Fruit fly (Drosophila melanogaster) whole organism, embryonic: ENCODE data around the gene CCHa1.

Experiments
- CG12769 ChIP-seq: fragments of 200-800 bp; sonication (Bioruptor generic); optimal IDR thresholded peaks from 2 replicates; lab custom pipeline; 2019; ENCODE audit warnings: missing biosample characterization, mild to moderate bottlenecking, missing genetic modification characterization, moderate library complexity
- CG13123 ChIP-seq: fragments of 200-800 bp; sonication (Bioruptor generic); optimal IDR thresholded peaks from 2 replicates; lab custom pipeline; 2016; ENCODE audit warnings: missing biosample characterization, missing genetic modification characterization
- CG13894 ChIP-seq: fragments of 200-800 bp; sonication (Bioruptor generic); optimal IDR thresholded peaks from 3 replicates; lab custom pipeline; 2018; ENCODE audit warnings: missing biosample characterization, mild to moderate bottlenecking, missing genetic modification characterization, moderate library complexity
- CG14014 ChIP-seq: fragments of 200-800 bp; sonication (Bioruptor generic); IDR thresholded peaks from 2 replicates; pipeline ENCODE4 v1.3.6; 2022; ENCODE audit warnings: missing biosample characterization, missing genetic modification characterization
- CG14050 ChIP-seq: fragments of 200-800 bp; sonication (Bioruptor generic); IDR thresholded peaks from 3 replicates; pipeline ENCODE4 v1.3.6; 2022; ENCODE audit warnings: missing biosample characterization, missing genetic modification characterization
- CG17612 ChIP-seq: fragments of 200-800 bp; sonication (Bioruptor generic); IDR thresholded peaks from 2 replicates; pipeline ENCODE4 v1.3.6; 2022; ENCODE audit warnings: missing biosample characterization, missing genetic modification characterization
- CG17912 ChIP-seq: fragments of 200-800 bp; sonication (Bioruptor generic); optimal IDR thresholded peaks from 2 replicates; lab custom pipeline; 2018; ENCODE audit warnings: missing biosample characterization, mild to moderate bottlenecking, missing genetic modification characterization
- CG18011 ChIP-seq: fragments of 200-800 bp; sonication (Bioruptor generic); optimal IDR thresholded peaks from 2 replicates; lab custom pipeline; 2017; ENCODE audit warnings: missing biosample characterization, missing genetic modification characterization, mild to moderate bottlenecking, moderate library complexity, missing genotype
- CG18262 ChIP-seq: fragments of 200-800 bp; optimal IDR thresholded peaks from 3 replicates; lab custom pipeline; 2019; ENCODE audit warnings: missing biosample characterization, mild to moderate bottlenecking, missing genetic modification characterization, moderate library complexity
- CG2678 ChIP-seq: fragments of 200-800 bp; sonication (Bioruptor generic); optimal IDR thresholded peaks from 3 replicates; lab custom pipeline; 2019; ENCODE audit warnings: missing biosample characterization, mild to moderate bottlenecking, missing genetic modification characterization, moderate library complexity
- CG3838 ChIP-seq: fragments of 200-800 bp; sonication (Bioruptor generic); optimal IDR thresholded peaks from 3 replicates; lab custom pipeline; 2016; ENCODE audit warnings: missing biosample characterization, missing genetic modification characterization
- CG43689 ChIP-seq: fragments of 200-800 bp; sonication (Bioruptor generic); IDR thresholded peaks from 2 replicates; pipeline ENCODE4 v1.3.6; 2022; ENCODE audit warnings: missing biosample characterization, missing genetic modification characterization
- CG6272 ChIP-seq: fragments of 200-800 bp; sonication (Bioruptor generic); IDR thresholded peaks from 2 replicates; pipeline ENCODE4 v1.3.6; 2022; ENCODE audit warnings: missing biosample characterization, missing genetic modification characterization
- CG6654 ChIP-seq: fragments of 200-800 bp; sonication (Bioruptor generic); optimal IDR thresholded peaks from 2 replicates; lab custom pipeline; 2017; ENCODE audit warnings: missing biosample characterization, mild to moderate bottlenecking, missing genetic modification characterization
- CG6813 ChIP-seq: fragments of 200-800 bp; sonication (Bioruptor generic); optimal IDR thresholded peaks from 2 replicates; lab custom pipeline; 2017; ENCODE audit warnings: missing biosample characterization, missing genetic modification characterization, mild to moderate bottlenecking, moderate library complexity, missing genetic modification reagents
- CG8478 ChIP-seq: fragments of >200 bp; optimal IDR thresholded peaks from 2 replicates; lab custom pipeline; 2018
- CG9797 ChIP-seq: fragments of 200-800 bp; sonication (Bioruptor generic); optimal IDR thresholded peaks from 3 replicates; lab custom pipeline; 2018; ENCODE audit warnings: missing biosample characterization, mild to moderate bottlenecking, missing genetic modification characterization
- CoRest ChIP-seq: fragments of 200-800 bp; sonication (Bioruptor generic); optimal IDR thresholded peaks from 3 replicates; lab custom pipeline; 2018; ENCODE audit warnings: missing biosample characterization, mild to moderate bottlenecking, missing genetic modification characterization, moderate library complexity
- Dbx ChIP-seq: fragments of 200-800 bp; sonication (Bioruptor generic); IDR thresholded peaks from 3 replicates; pipeline ENCODE4 v1.3.6; 2022; ENCODE audit warnings: missing biosample characterization, missing genetic modification characterization
- Doc3 ChIP-seq: fragments of 200-800 bp; sonication (Bioruptor generic); IDR thresholded peaks from 3 replicates; pipeline ENCODE4 v1.3.6; 2022; ENCODE audit warnings: missing biosample characterization, missing genetic modification characterization; ENCODE audit not compliant: partially characterized antibody
- Ets65A ChIP-seq: fragments of 200-800 bp; sonication (Bioruptor generic); peaks from one replicate; lab custom pipeline; 2016; ENCODE audit warnings: missing biosample characterization, missing genetic modification characterization
- Fer2 ChIP-seq: fragments of 200-800 bp; sonication (Bioruptor generic); optimal IDR thresholded peaks from 2 replicates; lab custom pipeline; 2018; ENCODE audit warnings: missing biosample characterization, mild to moderate bottlenecking, missing genetic modification characterization, moderate library complexity
- Scr ChIP-seq: fragments of 200-800 bp; sonication (Bioruptor generic); IDR thresholded peaks from 2 replicates; pipeline ENCODE4 v1.3.6; 2022; ENCODE audit warnings: missing biosample characterization, missing genetic modification characterization; ENCODE audit not compliant: partially characterized antibody
- al ChIP-seq: fragments of 200-800 bp; sonication (Bioruptor generic); IDR thresholded peaks from 2 replicates; pipeline ENCODE4 v1.3.6; 2022; ENCODE audit warnings: missing biosample characterization, missing genetic modification characterization
- amos ChIP-seq: fragments of 200-800 bp; sonication (Bioruptor generic); IDR thresholded peaks from 2 replicates; pipeline ENCODE4 v1.3.6; 2022; ENCODE audit warnings: missing biosample characterization, missing genetic modification characterization; ENCODE audit not compliant: partially characterized antibody
- cato ChIP-seq: fragments of 200-800 bp; sonication (Bioruptor generic); optimal IDR thresholded peaks from 2 replicates; lab custom pipeline; 2016; ENCODE audit warnings: missing biosample characterization, missing genetic modification characterization, borderline replicate concordance
- chif ChIP-seq, 2 experiments: fragments of 200-800 bp; sonication (Bioruptor generic); optimal IDR thresholded peaks; 3 replicates each; lab custom pipeline; 2016; ENCODE audit warnings: missing biosample characterization in 2 of 2, missing genetic modification characterization in 2 of 2
- corto ChIP-seq: fragments of 200-800 bp; sonication (Bioruptor generic); optimal IDR thresholded peaks from 2 replicates; lab custom pipeline; 2016; ENCODE audit warnings: missing biosample characterization, mild to moderate bottlenecking, missing genetic modification characterization, moderate library complexity
- cwo ChIP-seq: fragments of 200-800 bp; sonication (Bioruptor generic); optimal IDR thresholded peaks from 3 replicates; lab custom pipeline; 2017; ENCODE audit warnings: missing biosample characterization, missing genetic modification characterization, mild to moderate bottlenecking, moderate library complexity, missing genetic modification reagents
- dimm ChIP-seq: fragments of 200-800 bp; sonication (Bioruptor generic); IDR thresholded peaks from 2 replicates; pipeline ENCODE4 v1.3.6; 2022; ENCODE audit warnings: missing biosample characterization, missing genetic modification characterization
- disco-r ChIP-seq: fragments of 200-800 bp; sonication (Bioruptor generic); optimal IDR thresholded peaks from 2 replicates; lab custom pipeline; 2016; ENCODE audit warnings: missing biosample characterization, missing genetic modification characterization
- dmrt11E ChIP-seq: fragments of 200-800 bp; sonication (Bioruptor generic); optimal IDR thresholded peaks from 3 replicates; lab custom pipeline; 2018; ENCODE audit warnings: missing biosample characterization, mild to moderate bottlenecking, missing genetic modification characterization, moderate library complexity
- esg ChIP-seq: fragments of 200-800 bp; sonication (Bioruptor generic); conservative IDR thresholded peaks from 2 replicates; pipeline ENCODE4 v1.3.6; 2022; ENCODE audit warnings: missing biosample characterization, missing genetic modification characterization
- gcm2 ChIP-seq: fragments of 200-800 bp; sonication (Bioruptor generic); optimal IDR thresholded peaks from 2 replicates; lab custom pipeline; 2016; ENCODE audit warnings: missing biosample characterization, missing genetic modification characterization
- gem ChIP-seq: fragments of 200-800 bp; sonication (Bioruptor generic); optimal IDR thresholded peaks from 2 replicates; lab custom pipeline; 2019; ENCODE audit warnings: missing biosample characterization, mild to moderate bottlenecking, missing genetic modification characterization, moderate library complexity
- grn ChIP-seq: fragments of 200-800 bp; sonication (Bioruptor generic); optimal IDR thresholded peaks from 3 replicates; lab custom pipeline; 2017; ENCODE audit warnings: missing biosample characterization, missing genetic modification characterization
- gt ChIP-seq: fragments of 200-800 bp; sonication (Bioruptor generic); IDR thresholded peaks from 2 replicates; pipeline ENCODE4 v1.3.6; 2022; ENCODE audit warnings: missing biosample characterization, missing genetic modification characterization
- insv ChIP-seq, 2 experiments: fragments of 200-800 bp; sonication (Bioruptor generic); optimal IDR thresholded peaks; 3 replicates each; lab custom pipeline; 2016 to 2018; ENCODE audit warnings: missing biosample characterization in 2 of 2, missing genetic modification characterization in 2 of 2
- inv ChIP-seq: fragments of 200-800 bp; sonication (Bioruptor generic); IDR thresholded peaks from 2 replicates; pipeline ENCODE4 v1.3.6; 2022; ENCODE audit warnings: missing biosample characterization, missing genetic modification characterization; ENCODE audit not compliant: partially characterized antibody
- jigr1 ChIP-seq: fragments of 200-800 bp; sonication (Bioruptor generic); IDR thresholded peaks from 3 replicates; pipeline ENCODE4 v1.3.6; 2022; ENCODE audit warnings: missing biosample characterization, missing genetic modification characterization
- ken ChIP-seq: fragments of 200-800 bp; sonication (Bioruptor generic); IDR thresholded peaks from 3 replicates; pipeline ENCODE4 v1.3.6; 2022; ENCODE audit warnings: missing biosample characterization, missing genetic modification characterization
- klu ChIP-seq: fragments of 200-800 bp; sonication (Bioruptor generic); IDR thresholded peaks from 2 replicates; pipeline ENCODE4 v1.3.6; 2022; ENCODE audit warnings: missing biosample characterization, missing genetic modification characterization
- lilli ChIP-seq: fragments of 200-800 bp; sonication (Bioruptor generic); optimal IDR thresholded peaks from 3 replicates; lab custom pipeline; 2016; ENCODE audit warnings: missing biosample characterization, missing genetic modification characterization
- shn ChIP-seq: fragments of 200-800 bp; sonication (Bioruptor generic); optimal IDR thresholded peaks from 3 replicates; lab custom pipeline; 2016; ENCODE audit warnings: missing biosample characterization, missing genetic modification characterization
- stwl ChIP-seq: fragments of 200-800 bp; sonication (Bioruptor generic); optimal IDR thresholded peaks from 3 replicates; lab custom pipeline; 2018; ENCODE audit warnings: missing biosample characterization, mild to moderate bottlenecking, missing genetic modification characterization, moderate library complexity
- trem ChIP-seq: fragments of 200-800 bp; optimal IDR thresholded peaks from 3 replicates; lab custom pipeline; 2019; ENCODE audit warnings: missing biosample characterization, mild to moderate bottlenecking, missing genetic modification characterization, moderate library complexity
- usp ChIP-seq: fragments of >200 bp; optimal IDR thresholded peaks from 2 replicates; lab custom pipeline; 2017; ENCODE audit warnings: missing biosample characterization, missing genetic modification characterization
- wdn ChIP-seq: fragments of 200-800 bp; sonication (Bioruptor generic); IDR thresholded peaks from 2 replicates; pipeline ENCODE4 v1.3.6; 2022; ENCODE audit warnings: missing biosample characterization, missing genetic modification characterization
- z ChIP-seq: fragments of 200-800 bp; sonication (Bioruptor generic); IDR thresholded peaks from 3 replicates; pipeline ENCODE4 v1.3.6; 2022; ENCODE audit warnings: missing biosample characterization, missing genetic modification characterization

CCHa1 gene

dm6 chr3R:14052182-14053036 lies 44.2 kb downstream of the CCHa1 start (continued):
- TF ChIP-seq inv (GFP tag; lab: Robert Waterston, UW) (no peak), ken (GFP tag; lab: Robert Waterston, UW) (peak; percentile 61; the same call in 2 of the 3 replicates), insv (GFP tag; optimal IDR thresholded peaks at IDR 0.05; lab: Kevin White, UChicago) (peak in 1 of 2 experiments; percentile 33), esg (GFP tag; lab: Robert Waterston, UW) (peak; percentile 80), trem (peak; percentile 16), gem (peak; percentile 92), CG3838 (GFP tag; lab: Kevin White, UChicago) (peak; percentile 58), lilli (peak; percentile 94), CG18262 (tag; lab: Kevin White, UChicago) (peak; percentile 63), dmrt11E (tag; lab: Kevin White, UChicago) (no peak), shn (peak; percentile 90), CG12769 (tag; lab: Kevin White, UChicago) (peak; percentile 87), CG6654 (peak; percentile 58), Doc3 (GFP tag; lab: Robert Waterston, UW) (no peak), CG2678 (tag; lab: Kevin White, UChicago) (peak; percentile 94), CG13894 (peak; percentile 69), CG14014 (GFP tag; lab: Robert Waterston, UW) (peak; percentile 89), cwo (peak; percentile 85), CG18011 (peak; percentile 75), corto (no peak), gt (GFP tag; lab: Robert Waterston, UW) (0 out of 2 replicates have a peak, but pooled peaks have one; percentile 21), CoRest (tag; lab: Kevin White, UChicago) (peak; percentile 93), CG14050 (GFP tag; lab: Robert Waterston, UW) (peak; percentile 67), wdn (peak; percentile 91), gcm2 (GFP tag; lab: Kevin White, UChicago) (no peak), Dbx (GFP tag; lab: Robert Waterston, UW) (peak; percentile 89), amos (GFP tag; lab: Robert Waterston, UW) (no peak), CG43689 (GFP tag; lab: Robert Waterston, UW) (no peak), cato (GFP tag; lab: Kevin White, UChicago) (peak; percentile 28), CG17612 (GFP tag; lab: Robert Waterston, UW) (peak; percentile 53; the same call in 1 of the 2 replicates), CG17912 (GFP tag; lab: Kevin White, UChicago) (no peak), disco-r (GFP tag; lab: Kevin White, UChicago) (peak; percentile 83), chif (GFP tag; optimal IDR thresholded peaks at IDR 0.05; lab: Kevin White, UChicago) (peak; percentile 77 to 78), Scr (GFP tag; lab: Robert Waterston, UW) (no peak), CG6272 (GFP tag; lab: Robert Waterston, UW) (peak; percentile 75), dimm (GFP tag; lab: Robert Waterston, UW) (no peak), jigr1 (GFP tag; lab: Robert Waterston, UW) (peak; percentile 72; the same call in 2 of the 3 replicates), z (GFP tag; lab: Robert Waterston, UW) (no peak), CG13123 (peak; percentile 11), stwl (tag; lab: Kevin White, UChicago) (no peak), Fer2 (tag; lab: Kevin White, UChicago) (peak; percentile 83), klu (GFP tag; lab: Robert Waterston, UW) (peak; percentile 91), CG9797 (GFP tag; lab: Kevin White, UChicago) (no peak), CG8478 (no peak), CG6813 (GFP tag; lab: Kevin White, UChicago) (peak; percentile 82), grn (no peak), usp (GFP tag; lab: Kevin White, UChicago) (no peak), Ets65A (GFP tag; lab: Kevin White, UChicago) (peak; percentile 92), al (peak; percentile 93)
